Fruit fly (Drosophila melanogaster): ENCODE measurements around the gene CG33099.

The CG33099 gene

DNA sequence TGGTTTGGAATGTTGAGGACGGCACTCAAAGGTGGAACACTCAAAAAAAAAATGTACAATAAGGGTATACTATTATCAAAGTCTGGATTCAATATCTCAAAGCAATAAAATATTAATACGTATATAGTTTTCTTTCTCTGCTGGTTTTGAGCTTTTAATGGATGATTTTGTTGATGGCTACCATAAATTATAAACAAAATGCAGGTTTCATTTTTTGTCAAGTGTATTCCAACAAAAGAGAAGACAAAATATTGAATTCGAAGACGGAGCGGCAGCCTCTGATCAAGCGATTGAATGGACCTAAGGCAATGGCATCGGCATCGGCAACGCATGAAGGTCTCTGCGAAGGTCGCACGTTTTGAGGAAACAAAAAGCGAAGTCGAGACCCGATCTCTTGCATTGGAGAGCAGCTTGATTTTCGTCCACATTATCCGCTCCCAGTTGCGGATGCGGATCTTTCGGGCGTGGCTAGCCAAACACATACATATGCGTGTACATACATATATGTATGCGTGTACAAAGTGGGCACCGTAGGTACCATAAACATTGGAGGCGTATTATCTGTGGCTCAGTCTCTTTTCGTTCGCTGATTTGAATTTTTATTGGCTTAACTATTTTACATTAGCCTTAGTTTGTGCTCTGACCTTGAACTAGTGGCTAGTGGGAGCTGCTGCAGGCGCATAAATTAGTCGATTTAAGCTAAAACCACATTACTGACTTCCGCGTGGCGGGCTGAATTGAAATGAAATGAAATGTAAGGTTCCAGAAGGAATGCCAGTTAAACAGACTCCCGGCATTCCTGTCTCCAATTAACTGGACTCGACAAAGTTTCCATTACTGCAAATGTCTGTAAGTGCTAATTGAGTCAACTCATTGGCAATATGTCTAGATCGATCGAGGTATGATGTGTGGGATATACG, 6.4 kb upstream of the CG33099 start (continued):
- TF ChIP-seq CG16779 (GFP tag; IDR thresholded peaks at IDR 0.05) (no peak), abd-A (tag; optimal IDR thresholded peaks at IDR 0.05) (peak; percentile 17), CG12155 (GFP tag; optimal IDR thresholded peaks at IDR 0.05) (peak; percentile 5), sens (GFP tag) (peak; percentile 89), stc (GFP tag; IDR thresholded peaks at IDR 0.05) (peak; percentile 73), odd (GFP tag; optimal IDR thresholded peaks at IDR 0.05) (peak; percentile 44), CG18599 (GFP tag; optimal IDR thresholded peaks at IDR 0.05) (peak; percentile 37), CG6689 (GFP tag; IDR thresholded peaks at IDR 0.05) (peak; percentile 67), ewg (GFP tag; optimal IDR thresholded peaks at IDR 0.05) (peak; percentile 24), CG33213 (GFP tag; optimal IDR thresholded peaks at IDR 0.05) (no peak), tgo (GFP tag; IDR thresholded peaks at IDR 0.05) (peak; percentile 35; the same call in 1 of the 3 replicates), CG4360 (GFP tag; IDR thresholded peaks at IDR 0.05) (no peak), CG43689 (GFP tag; IDR thresholded peaks at IDR 0.05) (0 out of 2 replicates have a peak, but pooled peaks have one; percentile 22), dmrt11E (tag; optimal IDR thresholded peaks at IDR 0.05) (no peak), sisA (GFP tag; IDR thresholded peaks at IDR 0.05) (peak; percentile 37; the same call in 1 of the 2 replicates), CG15696 (tag; optimal IDR thresholded peaks at IDR 0.05) (no peak), vvl (GFP tag; IDR thresholded peaks at IDR 0.05) (peak; percentile 64), CG17328 (GFP tag; IDR thresholded peaks at IDR 0.05) (no peak), dpn (GFP tag; optimal IDR thresholded peaks at IDR 0.05) (peak; percentile 37 to 48), CG33557 (GFP tag; optimal IDR thresholded peaks at IDR 0.05) (no peak), Ssrp (tag; optimal IDR thresholded peaks at IDR 0.05) (peak; percentile 23), esg (GFP tag; conservative IDR thresholded peaks at IDR 0.05) (peak; percentile 38), tap (tag; optimal IDR thresholded peaks at IDR 0.05) (peak; percentile 37), pan (optimal IDR thresholded peaks at IDR 0.05) (no peak), pan (GFP tag; optimal IDR thresholded peaks at IDR 0.05 in 1 of 2, IDR thresholded peaks at IDR 0.05 in 1 of 2) (peak in 1 of 2 experiments; percentile 70), CG9817 (tag; optimal IDR thresholded peaks at IDR 0.05) (peak; percentile 19), row (GFP tag; IDR thresholded peaks at IDR 0.05) (peak; percentile 65), H15 (GFP tag; IDR thresholded peaks at IDR 0.05) (peak; percentile 14; the same call in 1 of the 3 replicates), CG7839 (tag; optimal IDR thresholded peaks at IDR 0.05) (peak; percentile 67), CG14441 (GFP tag; IDR thresholded peaks at IDR 0.05) (0 out of 2 replicates have a peak, but pooled peaks have one; percentile 59), NFAT (GFP tag; IDR thresholded peaks at IDR 0.05) (no peak), Pdp1 (GFP tag; optimal IDR thresholded peaks at IDR 0.05) (peak in 1 of 2 experiments; percentile 1), Hmr (GFP tag; optimal IDR thresholded peaks at IDR 0.05) (no peak), bab2 (GFP tag; optimal IDR thresholded peaks at IDR 0.05) (peak; percentile 33), CG6791 (GFP tag; IDR thresholded peaks at IDR 0.05; ENCODE audit: partially characterized antibody) (no peak), ranshi (GFP tag; IDR thresholded peaks at IDR 0.05) (peak; percentile 46; the same call in 1 of the 2 replicates), cg (GFP tag; optimal IDR thresholded peaks at IDR 0.05) (peak; percentile 16), schlank (tag; optimal IDR thresholded peaks at IDR 0.05) (no peak), Atf-2 (GFP tag; optimal IDR thresholded peaks at IDR 0.05) (no peak), lilli (GFP tag; optimal IDR thresholded peaks at IDR 0.05) (peak; percentile 31), CG13424 (tag; optimal IDR thresholded peaks at IDR 0.05) (peak; percentile 48), sna (GFP tag; IDR thresholded peaks at IDR 0.05; ENCODE audit: partially characterized antibody) (no peak), Sox102F (GFP tag; optimal IDR thresholded peaks at IDR 0.05) (peak; percentile 67), hkb (optimal IDR thresholded peaks at IDR 0.05) (no peak), hkb (GFP tag; IDR thresholded peaks at IDR 0.05) (peak; percentile 77; the same call in 1 of the 2 replicates), CG10366 (GFP tag; IDR thresholded peaks at IDR 0.05) (peak; percentile 50), zfh2 (GFP tag; optimal IDR thresholded peaks at IDR 0.05) (no peak), CG12769 (tag; optimal IDR thresholded peaks at IDR 0.05) (peak; percentile 57), Sry-δ (GFP tag; optimal IDR thresholded peaks at IDR 0.05) (no peak)

All from whole organism, embryonic.